Fruit fly (Drosophila melanogaster) whole organism, embryonic: ENCODE data around the gene Sse.

ENCODE experiments used
- Antp ChIP-seq: fragments of 200-800 bp; sonication (Bioruptor generic); optimal IDR thresholded peaks from 3 replicates; lab custom pipeline; 2016; ENCODE audit warnings: missing biosample characterization, missing genetic modification characterization
- Atf-2 ChIP-seq: fragments of 200-800 bp; sonication (Bioruptor generic); optimal IDR thresholded peaks from 2 replicates; lab custom pipeline; 2016; ENCODE audit warnings: missing biosample characterization, missing genetic modification characterization
- Bdp1 ChIP-seq: fragments of 200-800 bp; sonication (Bioruptor generic); optimal IDR thresholded peaks from 3 replicates; lab custom pipeline; 2016; ENCODE audit warnings: missing biosample characterization, missing genetic modification characterization
- CG10267 ChIP-seq: fragments of 200-800 bp; sonication (Bioruptor generic); optimal IDR thresholded peaks from 2 replicates; lab custom pipeline; 2018; ENCODE audit warnings: missing biosample characterization, mild to moderate bottlenecking, missing genetic modification characterization, moderate library complexity
- CG10959 ChIP-seq: fragments of 200-800 bp; sonication (Bioruptor generic); IDR thresholded peaks from 2 replicates; pipeline ENCODE4 v1.3.6; 2022; ENCODE audit warnings: missing biosample characterization, missing genetic modification characterization
- CG17186 ChIP-seq: fragments of 200-800 bp; sonication (Bioruptor generic); optimal IDR thresholded peaks from 3 replicates; lab custom pipeline; 2017; ENCODE audit warnings: missing biosample characterization, missing genetic modification reagents, missing genetic modification characterization
- CG17829 ChIP-seq: fragments of 200-800 bp; optimal IDR thresholded peaks from 2 replicates; lab custom pipeline; 2019; ENCODE audit warnings: missing biosample characterization, mild to moderate bottlenecking, missing genetic modification characterization, moderate library complexity
- CG18476 ChIP-seq: fragments of 200-800 bp; sonication (Bioruptor generic); optimal IDR thresholded peaks from 2 replicates; lab custom pipeline; 2016; ENCODE audit warnings: missing biosample characterization, mild to moderate bottlenecking, missing genetic modification characterization
- CG4820 ChIP-seq: fragments of 200-800 bp; sonication (Bioruptor generic); optimal IDR thresholded peaks from 3 replicates; lab custom pipeline; 2016; ENCODE audit warnings: missing biosample characterization, missing genetic modification characterization
- CG5245 ChIP-seq: fragments of 200-800 bp; sonication (Bioruptor generic); optimal IDR thresholded peaks from 3 replicates; lab custom pipeline; 2016; ENCODE audit warnings: missing biosample characterization, missing genetic modification characterization
- CG7745 ChIP-seq: fragments of 200-800 bp; sonication (Bioruptor generic); optimal IDR thresholded peaks from 2 replicates; lab custom pipeline; 2018; ENCODE audit warnings: missing biosample characterization, mild to moderate bottlenecking, missing genetic modification characterization, moderate library complexity
- CG7928 ChIP-seq: fragments of 200-800 bp; sonication (Bioruptor generic); optimal IDR thresholded peaks from 2 replicates; lab custom pipeline; 2017; ENCODE audit warnings: missing biosample characterization, mild to moderate bottlenecking, missing genetic modification characterization
- CG8281 ChIP-seq: fragments of 200-800 bp; sonication (Bioruptor generic); optimal IDR thresholded peaks from 2 replicates; lab custom pipeline; 2018; ENCODE audit warnings: missing biosample characterization, mild to moderate bottlenecking, missing genetic modification characterization, moderate library complexity
- CG9609 ChIP-seq: fragments of 200-800 bp; sonication (Bioruptor generic); optimal IDR thresholded peaks from 3 replicates; lab custom pipeline; 2016; ENCODE audit warnings: missing biosample characterization, missing genetic modification characterization
- D ChIP-seq, 2 experiments: fragments of 200-800 bp in 1 of 2; fragments of >200 bp in 1 of 2; sonication (Bioruptor generic) in 1 of 2; optimal IDR thresholded peaks; 2 replicates in 1 of 2; 3 replicates in 1 of 2; lab custom pipeline; 2017; ENCODE audit warnings: mild to moderate bottlenecking in 1 of 2, missing biosample characterization in 1 of 2, missing genetic modification characterization in 1 of 2, missing genetic modification reagents in 1 of 2
- Fer2 ChIP-seq: fragments of 200-800 bp; sonication (Bioruptor generic); optimal IDR thresholded peaks from 2 replicates; lab custom pipeline; 2018; ENCODE audit warnings: missing biosample characterization, mild to moderate bottlenecking, missing genetic modification characterization, moderate library complexity
- HLH3B ChIP-seq: fragments of 200-800 bp; sonication (Bioruptor generic); IDR thresholded peaks from 2 replicates; pipeline ENCODE4 v1.3.6; 2022; ENCODE audit warnings: missing biosample characterization, missing genetic modification characterization
- HLHmδ ChIP-seq: fragments of 200-800 bp; sonication (Bioruptor generic); optimal IDR thresholded peaks from 2 replicates; lab custom pipeline; 2018; ENCODE audit warnings: missing biosample characterization, mild to moderate bottlenecking, missing genetic modification characterization, moderate library complexity
- Hmr ChIP-seq: fragments of 200-800 bp; sonication (Bioruptor generic); optimal IDR thresholded peaks from 3 replicates; lab custom pipeline; 2017; ENCODE audit warnings: mild to moderate bottlenecking, missing biosample characterization, missing genetic modification reagents, missing genetic modification characterization
- Lim3 ChIP-seq: fragments of 200-800 bp; sonication (Bioruptor generic); IDR thresholded peaks from 2 replicates; pipeline ENCODE4 v1.3.6; 2022; ENCODE audit warnings: missing biosample characterization, missing genetic modification characterization
- Lpt ChIP-seq: fragments of >200 bp; optimal IDR thresholded peaks from 2 replicates; lab custom pipeline; 2018; ENCODE audit warnings: missing biosample characterization, missing genetic modification characterization
- Max ChIP-seq: fragments of 200-800 bp; sonication (Bioruptor generic); optimal IDR thresholded peaks from 2 replicates; lab custom pipeline; 2016; ENCODE audit warnings: missing biosample characterization, mild to moderate bottlenecking, missing genetic modification characterization
- Mrtf ChIP-seq: fragments of 200-800 bp; sonication (Bioruptor generic); IDR thresholded peaks from 3 replicates; pipeline ENCODE4 v1.3.6; 2022; ENCODE audit warnings: missing biosample characterization, missing genetic modification characterization
- Nf-YC ChIP-seq: fragments of 200-800 bp; optimal IDR thresholded peaks from 3 replicates; lab custom pipeline; 2019; ENCODE audit warnings: missing biosample characterization, mild to moderate bottlenecking, missing genetic modification characterization, moderate library complexity
- Oaz ChIP-seq: fragments of 200-800 bp; sonication (Bioruptor generic); IDR thresholded peaks from 2 replicates; pipeline ENCODE4 v1.3.6; 2022; ENCODE audit warnings: missing biosample characterization, missing genetic modification characterization
- Ravus ChIP-seq: fragments of 200-800 bp; sonication (Bioruptor generic); IDR thresholded peaks from 2 replicates; pipeline ENCODE4 v1.3.6; 2022; ENCODE audit warnings: missing biosample characterization, missing genetic modification characterization
- Vsx1 ChIP-seq: fragments of 200-800 bp; sonication (Bioruptor generic); optimal IDR thresholded peaks from 2 replicates; lab custom pipeline; 2017; ENCODE audit warnings: missing biosample characterization, mild to moderate bottlenecking, missing genetic modification characterization, missing genetic modification reagents
- ab ChIP-seq: fragments of 200-800 bp; sonication (Bioruptor generic); optimal IDR thresholded peaks from 2 replicates; lab custom pipeline; 2016; ENCODE audit warnings: missing biosample characterization, missing genetic modification characterization
- ara ChIP-seq: fragments of 200-800 bp; sonication (Bioruptor generic); IDR thresholded peaks from 2 replicates; pipeline ENCODE4 v1.3.6; 2022; ENCODE audit warnings: missing biosample characterization, missing genetic modification characterization
- az2 ChIP-seq: fragments of 200-800 bp; sonication (Bioruptor generic); optimal IDR thresholded peaks from 3 replicates; lab custom pipeline; 2016; ENCODE audit warnings: missing biosample characterization, missing genetic modification characterization
- ci ChIP-seq: fragments of 200-800 bp; sonication (Bioruptor generic); IDR thresholded peaks from 3 replicates; pipeline ENCODE4 v1.3.6; 2022; ENCODE audit warnings: missing biosample characterization, missing genetic modification characterization
- crc ChIP-seq: fragments of 200-800 bp; sonication (Bioruptor generic); optimal IDR thresholded peaks from 2 replicates; lab custom pipeline; 2016; ENCODE audit warnings: missing biosample characterization, missing genetic modification characterization
- crol ChIP-seq: fragments of 200-800 bp; sonication (Bioruptor generic); IDR thresholded peaks from 2 replicates; pipeline ENCODE4 v1.3.6; 2022; ENCODE audit warnings: missing biosample characterization, missing genetic modification characterization
- dpn ChIP-seq, 2 experiments: fragments of 200-800 bp; sonication (Bioruptor generic); optimal IDR thresholded peaks; 3 replicates each; lab custom pipeline; 2016; ENCODE audit warnings: missing biosample characterization in 2 of 2, missing genetic modification characterization in 2 of 2
- eyg ChIP-seq: fragments of 200-800 bp; sonication (Bioruptor generic); optimal IDR thresholded peaks from 3 replicates; lab custom pipeline; 2016; ENCODE audit warnings: missing biosample characterization, missing genetic modification characterization
- gcm ChIP-seq: fragments of 200-800 bp; sonication (Bioruptor generic); optimal IDR thresholded peaks from 2 replicates; lab custom pipeline; 2019; ENCODE audit warnings: missing biosample characterization, mild to moderate bottlenecking, missing genetic modification characterization, moderate library complexity
- gsb-n ChIP-seq: fragments of 200-800 bp; sonication (Bioruptor generic); optimal IDR thresholded peaks from 3 replicates; lab custom pipeline; 2018; ENCODE audit warnings: missing biosample characterization, mild to moderate bottlenecking, missing genetic modification characterization
- h ChIP-seq: fragments of >200 bp; optimal IDR thresholded peaks from 2 replicates; lab custom pipeline; 2017
- her ChIP-seq: fragments of 200-800 bp; sonication (Bioruptor generic); optimal IDR thresholded peaks from 2 replicates; lab custom pipeline; 2016; ENCODE audit warnings: missing biosample characterization, missing genetic modification characterization
- knrl ChIP-seq: fragments of 200-800 bp; sonication (Bioruptor generic); IDR thresholded peaks from 3 replicates; pipeline ENCODE4 v1.3.6; 2022; ENCODE audit warnings: missing biosample characterization, missing genetic modification characterization; ENCODE audit not compliant: partially characterized antibody
- lilli ChIP-seq: fragments of 200-800 bp; sonication (Bioruptor generic); optimal IDR thresholded peaks from 3 replicates; lab custom pipeline; 2016; ENCODE audit warnings: missing biosample characterization, missing genetic modification characterization
- oc ChIP-seq: fragments of 200-800 bp; sonication (Bioruptor generic); optimal IDR thresholded peaks from 2 replicates; lab custom pipeline; 2018; ENCODE audit warnings: missing biosample characterization, mild to moderate bottlenecking, missing genetic modification characterization, moderate library complexity
- p53 ChIP-seq: fragments of 200-800 bp; sonication (Bioruptor generic); optimal IDR thresholded peaks from 2 replicates; lab custom pipeline; 2016; ENCODE audit warnings: missing biosample characterization, missing genetic modification characterization
- pan ChIP-seq, 4 experiments: fragments of >200 bp in 3 of 4; fragments of 200-800 bp in 1 of 4; sonication (Bioruptor generic) in 1 of 4; optimal IDR thresholded peaks in 3 of 4; IDR thresholded peaks in 1 of 4; 2 replicates each; pipeline versions ENCODE4 v1.3.6 to Lab custom; 2017 to 2022; ENCODE audit warnings: missing biosample characterization in 2 of 4, missing genetic modification characterization in 2 of 4, mixed read lengths in 1 of 4
- pfk ChIP-seq: fragments of 200-800 bp; sonication (Bioruptor generic); optimal IDR thresholded peaks from 2 replicates; lab custom pipeline; 2018; ENCODE audit warnings: missing biosample characterization, mild to moderate bottlenecking, missing genetic modification characterization, moderate library complexity
- rib ChIP-seq: fragments of 200-800 bp; sonication (Bioruptor generic); IDR thresholded peaks from 2 replicates; pipeline ENCODE4 v1.3.6; 2022; ENCODE audit warnings: missing biosample characterization, missing genetic modification characterization
- ro ChIP-seq: fragments of 200-800 bp; sonication (Bioruptor generic); IDR thresholded peaks from 2 replicates; pipeline ENCODE4 v1.3.6; 2022; ENCODE audit warnings: missing biosample characterization, missing genetic modification characterization
- sob ChIP-seq: fragments of 200-800 bp; sonication (Bioruptor generic); IDR thresholded peaks from 2 replicates; pipeline ENCODE4 v1.3.6; 2022; ENCODE audit warnings: missing biosample characterization, missing genetic modification characterization
- vvl ChIP-seq: fragments of 200-800 bp; sonication (Bioruptor generic); IDR thresholded peaks from 2 replicates; pipeline ENCODE4 v1.3.6; 2022; ENCODE audit warnings: missing biosample characterization, missing genetic modification characterization
- wor ChIP-seq: fragments of 200-800 bp; sonication (Bioruptor generic); IDR thresholded peaks from 2 replicates; pipeline ENCODE4 v1.3.6; 2022; ENCODE audit warnings: missing biosample characterization, missing genetic modification characterization
- z ChIP-seq: fragments of 200-800 bp; sonication (Bioruptor generic); IDR thresholded peaks from 3 replicates; pipeline ENCODE4 v1.3.6; 2022; ENCODE audit warnings: missing biosample characterization, missing genetic modification characterization

Gene Sse

DNA sequence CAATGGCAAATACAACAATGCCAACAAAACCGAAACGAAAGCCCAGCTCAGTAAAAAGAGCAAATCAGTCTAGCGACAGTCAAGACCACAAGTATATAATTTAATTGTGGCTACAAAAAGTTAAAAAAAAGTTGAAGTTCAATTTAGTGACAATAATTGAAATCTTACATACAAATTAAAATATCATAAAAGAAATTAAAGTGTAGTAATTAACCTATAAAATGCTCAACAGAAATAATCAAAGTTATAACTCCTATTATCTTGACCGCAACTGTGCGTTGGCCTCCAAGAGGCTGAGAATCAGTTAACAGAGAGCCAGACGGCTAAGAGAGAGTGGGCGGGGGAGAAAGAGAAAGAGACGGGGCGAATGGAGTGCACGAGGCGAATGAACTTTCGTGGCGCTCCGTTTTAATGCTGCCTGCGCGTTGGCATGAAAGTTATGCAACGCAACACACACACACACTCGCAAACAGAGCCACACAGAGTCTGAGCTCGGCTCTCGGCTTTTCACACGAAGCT is 50.3 kb downstream of the Sse start (continued):
- TF ChIP-seq D (optimal IDR thresholded peaks at IDR 0.05; lab: Kevin White, UChicago): no peak
- peak; percentile 81 for TF ChIP-seq D (GFP tag; optimal IDR thresholded peaks at IDR 0.05; lab: Kevin White, UChicago)
- TF ChIP-seq CG10267 (tag; lab: Kevin White, UChicago): peak; percentile 89
- TF ChIP-seq h: no peak
- TF ChIP-seq ara: peak; percentile 83
- TF ChIP-seq her (GFP tag; lab: Kevin White, UChicago): no peak
- peak; percentile 90 for TF ChIP-seq gcm
- TF ChIP-seq CG5245 (GFP tag; lab: Kevin White, UChicago): peak; percentile 61
- TF ChIP-seq Fer2 (tag; lab: Kevin White, UChicago): peak; percentile 41
- peak; percentile 91 for TF ChIP-seq CG17829 (tag; lab: Kevin White, UChicago)
- peak; percentile 65 for TF ChIP-seq wor
- TF ChIP-seq Nf-YC (tag; lab: Kevin White, UChicago): no peak
- TF ChIP-seq eyg (GFP tag; lab: Kevin White, UChicago): no peak
- peak; percentile 7; the same call in 1 of the 2 replicates for TF ChIP-seq Ravus (GFP tag; lab: Robert Waterston, UW)
- no peak for TF ChIP-seq knrl (GFP tag; lab: Robert Waterston, UW)
- TF ChIP-seq CG9609 (GFP tag; lab: Kevin White, UChicago): no peak
- peak; percentile 58 for TF ChIP-seq Hmr (GFP tag; lab: Kevin White, UChicago)
- TF ChIP-seq CG18476: peak; percentile 70
- TF ChIP-seq CG17186 (GFP tag; lab: Kevin White, UChicago): peak; percentile 6
- TF ChIP-seq CG7928 (GFP tag; lab: Kevin White, UChicago): no peak
- no peak for TF ChIP-seq pfk (GFP tag; lab: Kevin White, UChicago)
- no peak for TF ChIP-seq Mrtf (GFP tag; lab: Robert Waterston, UW)
- no peak for TF ChIP-seq pan (optimal IDR thresholded peaks at IDR 0.05; lab: Kevin White, UChicago)
- TF ChIP-seq pan (GFP tag; optimal IDR thresholded peaks at IDR 0.05 in 1 of 2, IDR thresholded peaks at IDR 0.05 in 1 of 2): peak in 1 of 2 experiments; percentile 66
- TF ChIP-seq CG10959 (GFP tag; lab: Robert Waterston, UW): peak; percentile 57
- no peak for TF ChIP-seq p53 (GFP tag; lab: Kevin White, UChicago)
- no peak for TF ChIP-seq Lpt (GFP tag; lab: Kevin White, UChicago)
- TF ChIP-seq az2 (GFP tag; lab: Kevin White, UChicago): peak; percentile 85
- TF ChIP-seq lilli: peak; percentile 72
- peak; percentile 63 for TF ChIP-seq Vsx1
- peak in 1 of 2 experiments; percentile 78 for TF ChIP-seq dpn (GFP tag; optimal IDR thresholded peaks at IDR 0.05; lab: Kevin White, UChicago)
- peak; percentile 65 for TF ChIP-seq sob (GFP tag; lab: Robert Waterston, UW)
- TF ChIP-seq oc (tag; lab: Kevin White, UChicago): peak; percentile 86
- 0 out of 3 replicates have a peak, but pooled peaks have one; percentile 20 for TF ChIP-seq z (GFP tag; lab: Robert Waterston, UW)
- peak; percentile 71 for TF ChIP-seq CG7745 (tag; lab: Kevin White, UChicago)
- peak; percentile 83 for TF ChIP-seq HLH3B (GFP tag; lab: Robert Waterston, UW)
- TF ChIP-seq Antp: peak; percentile 27
- TF ChIP-seq Atf-2: no peak
- peak; percentile 63 for TF ChIP-seq Max (GFP tag; lab: Kevin White, UChicago)
- no peak for TF ChIP-seq Lim3 (GFP tag; lab: Robert Waterston, UW)
- peak; percentile 88 for TF ChIP-seq ci (GFP tag; lab: Robert Waterston, UW)
- TF ChIP-seq Bdp1 (GFP tag; lab: Kevin White, UChicago): no peak
- TF ChIP-seq crol (GFP tag; lab: Robert Waterston, UW): no peak
- no peak for TF ChIP-seq HLHmδ
- TF ChIP-seq rib: no peak
- no peak for TF ChIP-seq crc (GFP tag; lab: Kevin White, UChicago)
- no peak for TF ChIP-seq ab (GFP tag; lab: Kevin White, UChicago)
- no peak for TF ChIP-seq Oaz (GFP tag; lab: Robert Waterston, UW)
- TF ChIP-seq CG4820 (GFP tag; lab: Kevin White, UChicago): peak; percentile 69
- peak; percentile 60; the same call in 1 of the 2 replicates for TF ChIP-seq ro
- TF ChIP-seq gsb-n (tag; lab: Kevin White, UChicago): peak; percentile 95
- TF ChIP-seq vvl (GFP tag; lab: Robert Waterston, UW): peak; percentile 92
- TF ChIP-seq CG8281 (tag; lab: Kevin White, UChicago): peak; percentile 60
